Fruit fly (Drosophila melanogaster) whole organism, adult: ENCODE results near the gene CG10383.

Experiments used
- CG1620 ChIP-seq: fragments of 200-800 bp; sonication (Bioruptor generic); optimal IDR thresholded peaks from 2 replicates; lab custom pipeline; 2016; ENCODE audit warnings: missing biosample characterization, missing genetic modification characterization
- CG7045 ChIP-seq: fragments of 200-800 bp; sonication (Bioruptor generic); optimal IDR thresholded peaks from 2 replicates; lab custom pipeline; 2017; ENCODE audit warnings: missing biosample characterization, mild to moderate bottlenecking, missing genetic modification characterization
- Hr96 ChIP-seq: fragments of 200-800 bp; sonication (Bioruptor generic); optimal IDR thresholded peaks from 2 replicates; lab custom pipeline; 2016; ENCODE audit warnings: missing biosample characterization, missing genetic modification characterization
- Mnt ChIP-seq: fragments of 200-800 bp; sonication (Bioruptor generic); optimal IDR thresholded peaks from 2 replicates; lab custom pipeline; 2016; ENCODE audit warnings: missing biosample characterization, mild to moderate bottlenecking, missing genetic modification characterization
- bab1 ChIP-seq: fragments of 200-800 bp; sonication (Bioruptor generic); optimal IDR thresholded peaks from 3 replicates; lab custom pipeline; 2019; ENCODE audit warnings: missing biosample characterization, mild to moderate bottlenecking, missing genetic modification characterization, moderate library complexity

DNA sequence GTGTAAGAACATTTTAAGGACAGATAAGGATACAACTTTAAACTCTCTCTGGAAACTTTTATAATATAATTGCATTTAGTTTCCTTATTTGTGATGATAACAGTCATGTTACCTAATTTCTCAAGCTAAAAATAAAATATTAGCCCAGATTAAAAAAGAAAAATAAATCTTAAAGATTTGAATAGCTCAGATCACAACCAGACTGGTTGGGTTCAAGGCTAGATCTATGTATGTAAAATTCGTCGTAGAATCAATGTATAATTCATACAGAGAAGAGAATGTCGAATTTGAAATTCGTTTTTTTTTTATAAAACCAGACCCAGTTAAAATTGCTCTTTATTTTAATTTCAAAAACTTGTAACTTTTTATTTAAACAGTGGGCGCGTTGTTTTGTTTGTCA, 18.7 kb upstream of the CG10383 start:
- no peak for TF ChIP-seq Hr96 (GFP tag; lab: Kevin White, UChicago)
- TF ChIP-seq Mnt (GFP tag; lab: Kevin White, UChicago): no peak
- no peak for TF ChIP-seq bab1 (GFP tag; lab: Kevin White, UChicago)
- TF ChIP-seq CG1620: no peak
- TF ChIP-seq CG7045 (GFP tag; lab: Kevin White, UChicago): no peak
